Worm (Caenorhabditis elegans) whole organism, L4/young adult: Measurements from ENCODE around the gene M04B2.4.

Experiments
- dao-5 ChIP-seq: sonication (generic microtip); optimal IDR thresholded peaks from 2 replicates; lab custom pipeline; 2016; ENCODE audit warnings: missing genotype, missing genetic modification characterization, moderate library complexity, missing compliant biosample characterization
- him-1 ChIP-seq: sonication (generic microtip); optimal IDR thresholded peaks from 2 replicates; lab custom pipeline; 2016; ENCODE audit warnings: missing genotype, missing genetic modification reagents, missing genetic modification characterization, missing compliant biosample characterization

DNA sequence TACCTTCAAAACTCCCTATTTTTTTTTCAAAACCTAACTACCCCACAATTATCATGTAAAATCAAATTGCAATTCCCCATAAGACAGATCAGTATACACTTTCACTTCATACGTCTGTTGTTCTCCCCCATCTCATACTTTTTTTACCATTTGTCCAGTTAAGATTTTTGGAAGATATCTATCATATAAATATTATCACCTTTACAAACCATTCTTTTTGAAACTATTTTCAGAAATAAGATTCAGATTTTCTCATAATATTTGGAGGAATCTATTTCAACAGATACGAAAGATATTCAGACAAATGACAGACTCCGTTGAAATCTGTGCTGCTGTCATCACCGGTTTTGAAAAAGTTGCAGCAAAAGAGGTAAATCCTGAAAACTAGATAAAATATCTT, 6.9 kb upstream of the M04B2.4 start, which contains the start of gene M04B2.2:
- peak; percentile 2 for TF ChIP-seq dao-5 (tag; lab: Kevin White, UChicago)
- no peak for TF ChIP-seq him-1 (tag; lab: Kevin White, UChicago)
